Fruit fly (Drosophila melanogaster): ENCODE data around the gene ppan.

The ppan gene

DNA sequence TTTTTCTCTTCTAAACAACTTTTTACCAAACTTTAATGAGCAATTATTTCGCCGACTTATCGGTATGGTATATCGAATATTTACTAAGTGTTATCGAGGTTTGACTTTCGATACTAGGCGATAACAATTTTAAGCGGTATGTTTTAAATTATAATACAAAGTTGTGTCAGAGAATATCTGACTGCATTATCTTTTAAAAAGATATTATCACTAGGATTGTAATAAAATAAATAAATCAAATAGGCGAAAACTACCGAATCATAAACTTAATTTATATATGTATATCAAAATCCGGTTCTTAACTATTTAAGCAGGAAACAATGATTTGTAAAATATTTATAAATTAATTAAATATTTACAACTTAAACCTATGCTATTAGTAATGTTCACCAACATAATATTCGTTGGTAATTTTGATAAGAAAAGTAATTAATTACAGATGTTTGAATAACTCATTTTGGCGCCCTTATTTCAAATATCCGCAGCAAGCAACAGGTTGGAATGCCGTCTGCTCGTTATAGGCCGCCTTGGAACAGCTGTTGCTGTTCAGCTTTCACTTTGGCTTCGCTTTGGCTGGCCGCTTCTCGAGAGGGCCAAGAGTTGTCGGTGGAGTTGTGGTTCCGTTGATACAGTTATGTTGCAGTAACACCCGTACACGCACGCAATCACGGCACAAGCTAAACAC, 8.0 kb upstream of the ppan start, which contains the start of the genes Sec15 and rtet:
Sec15 (minus strand) TSS at position 66 of the 685 bp plus-strand sequence.
rtet (plus strand) TSS at position 540 of the 685 bp plus-strand sequence.
- no peak for TF ChIP-seq pan (optimal IDR thresholded peaks at IDR 0.05)

DNA sequence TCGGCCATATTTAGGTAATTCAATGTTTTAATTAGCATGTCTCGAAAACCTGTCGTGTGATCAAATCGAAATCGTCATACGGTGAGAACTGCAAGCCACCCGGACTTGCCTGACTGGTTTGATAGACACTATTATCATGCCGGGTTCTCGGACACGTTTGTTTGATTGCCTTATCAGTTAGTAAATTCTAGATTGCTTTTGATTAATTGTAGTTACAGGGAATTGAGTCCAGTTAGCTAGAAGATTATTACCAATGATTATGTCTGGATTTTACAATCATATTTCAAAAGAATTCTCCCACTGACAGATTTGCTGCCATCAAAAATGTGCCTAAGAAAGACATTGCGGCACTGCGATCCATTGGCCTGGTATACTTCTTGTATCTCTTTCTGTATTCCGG, 6.3 kb upstream of the ppan start:
- TF ChIP-seq psq (optimal IDR thresholded peaks at IDR 0.05) (no peak), Dll (optimal IDR thresholded peaks at IDR 0.05) (no peak), usp (GFP tag; optimal IDR thresholded peaks at IDR 0.05) (no peak), EcR (GFP tag; optimal IDR thresholded peaks at IDR 0.05) (no peak), pan (optimal IDR thresholded peaks at IDR 0.05) (no peak), CG8478 (optimal IDR thresholded peaks at IDR 0.05) (no peak)

DNA sequence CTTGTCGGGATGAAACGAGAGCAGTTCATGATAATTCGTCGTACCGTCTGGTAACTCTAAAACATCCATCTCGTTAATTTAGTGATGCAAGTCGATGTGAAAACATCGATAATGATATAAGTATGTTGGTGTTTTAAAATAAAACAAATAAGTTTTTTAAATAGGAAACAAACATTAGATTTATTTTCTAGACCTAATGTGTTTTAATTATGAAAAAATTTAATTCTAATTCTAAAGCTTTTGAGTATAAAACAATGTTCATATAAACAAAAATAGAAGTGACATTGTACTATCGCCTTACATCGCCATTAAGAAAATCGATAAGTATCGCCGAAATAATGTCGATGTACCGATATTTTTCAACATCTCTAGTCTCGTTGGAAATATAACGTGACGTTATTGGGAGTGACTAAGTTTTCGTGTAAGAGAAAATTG, 5.0 kb upstream of the ppan start, which contains the start of gene Rab11:
Rab11 (plus strand) TSS at position 363 of the 435 bp plus-strand sequence.
- TF ChIP-seq Dll (optimal IDR thresholded peaks at IDR 0.05) (no peak), usp (GFP tag; optimal IDR thresholded peaks at IDR 0.05) (no peak), pan (optimal IDR thresholded peaks at IDR 0.05) (no peak), CG8478 (optimal IDR thresholded peaks at IDR 0.05) (no peak), EcR (GFP tag; optimal IDR thresholded peaks at IDR 0.05) (no peak), psq (optimal IDR thresholded peaks at IDR 0.05) (no peak)

DNA sequence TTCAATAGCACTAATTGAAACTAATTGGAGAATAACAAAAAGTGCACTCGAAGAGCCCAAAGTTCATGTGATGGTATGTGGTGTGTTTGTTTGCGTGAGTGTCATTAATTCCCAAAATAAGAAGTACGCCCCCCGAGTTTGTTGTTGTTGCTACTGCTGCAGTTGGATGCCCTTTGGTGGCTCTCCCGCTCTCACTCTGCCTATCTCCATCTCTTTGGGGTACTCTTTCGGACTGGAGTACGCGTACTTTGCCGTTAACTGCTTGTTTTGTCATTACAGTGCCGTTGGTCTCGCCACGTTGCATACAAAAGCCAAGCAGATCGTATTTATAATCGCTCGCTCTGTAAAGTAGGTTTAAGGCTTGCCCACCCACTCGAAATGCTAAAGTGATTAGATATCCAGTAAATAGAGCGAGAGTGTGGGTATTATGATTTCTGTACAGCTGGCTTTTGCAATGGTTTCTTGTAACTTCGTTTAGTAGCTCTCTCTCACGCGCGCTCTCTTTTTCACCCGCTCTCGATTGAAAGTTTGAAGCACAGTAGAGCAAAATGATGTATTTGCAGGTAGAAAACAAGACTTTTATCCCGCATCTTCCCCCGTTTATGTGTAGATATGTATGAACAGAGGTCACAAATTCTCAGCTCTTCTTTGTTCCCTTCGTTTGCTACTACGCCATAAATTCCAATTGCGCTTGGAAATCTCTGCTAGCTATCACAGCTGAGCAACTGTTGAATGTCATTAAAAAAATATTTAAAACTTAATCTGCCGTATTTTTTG, 3.9 kb upstream of the ppan start:
- TF ChIP-seq usp (GFP tag; optimal IDR thresholded peaks at IDR 0.05) (no peak), psq (optimal IDR thresholded peaks at IDR 0.05) (no peak), CG8478 (optimal IDR thresholded peaks at IDR 0.05) (no peak), pan (optimal IDR thresholded peaks at IDR 0.05) (no peak), Dll (optimal IDR thresholded peaks at IDR 0.05) (no peak), EcR (GFP tag; optimal IDR thresholded peaks at IDR 0.05) (no peak)

DNA sequence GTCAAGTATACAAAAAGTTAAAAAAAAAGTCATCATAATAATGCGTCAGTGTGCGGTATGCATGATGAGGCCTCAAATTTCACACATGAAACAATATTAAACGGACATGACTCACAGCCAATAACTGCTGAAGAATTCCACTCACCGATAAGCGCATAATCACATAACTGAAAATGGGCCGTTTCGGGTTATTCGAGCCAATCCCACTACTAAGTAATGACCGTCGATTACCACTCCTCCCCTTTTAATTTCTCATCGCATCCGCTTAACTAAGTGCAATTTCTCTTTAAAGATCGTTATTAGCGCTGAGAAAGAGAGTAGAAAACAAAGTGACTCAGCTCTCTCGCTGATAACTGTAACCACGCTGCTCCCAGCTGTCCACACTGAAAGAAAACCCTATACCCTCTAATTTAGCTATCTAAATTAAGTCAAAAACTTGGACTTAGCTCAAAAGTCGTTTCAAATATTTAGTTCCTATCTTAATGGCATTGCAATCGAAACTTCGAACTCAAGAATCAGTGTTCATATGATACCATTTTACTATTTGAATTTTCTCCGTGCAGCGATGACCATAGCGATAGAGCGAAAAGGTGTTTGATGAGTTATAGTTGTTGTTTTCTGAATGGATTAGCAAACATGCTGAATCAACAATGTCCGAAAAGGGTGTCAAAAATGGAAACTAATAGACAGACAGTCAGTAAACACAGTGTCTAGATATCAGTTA, 3.1 kb upstream of the ppan start:
- TF ChIP-seq usp (GFP tag; optimal IDR thresholded peaks at IDR 0.05) (no peak), CG8478 (optimal IDR thresholded peaks at IDR 0.05) (no peak), pan (optimal IDR thresholded peaks at IDR 0.05) (no peak), EcR (GFP tag; optimal IDR thresholded peaks at IDR 0.05) (no peak), Dll (optimal IDR thresholded peaks at IDR 0.05) (no peak), psq (optimal IDR thresholded peaks at IDR 0.05) (no peak)

DNA sequence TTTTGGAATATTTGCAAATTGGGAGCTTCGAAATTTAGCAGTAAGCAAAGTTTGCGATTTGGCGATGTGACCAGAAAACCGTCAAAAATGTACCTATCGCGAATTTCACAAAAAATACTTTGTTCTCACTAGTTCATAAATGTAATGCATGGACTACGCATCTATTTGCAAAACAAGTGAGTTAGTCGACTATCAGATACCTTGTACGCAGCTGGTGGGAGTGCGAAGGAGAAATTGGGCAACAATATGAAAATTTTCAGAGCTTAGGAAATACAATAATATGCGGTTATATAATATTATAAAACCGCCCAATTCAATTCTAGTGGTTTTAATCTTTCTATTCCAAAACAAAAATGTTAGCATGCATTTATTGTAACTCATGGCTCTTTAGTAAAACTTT, 2.7 kb downstream of the ppan start, which contains the start of gene Bdbt:
Bdbt (minus strand) TSS at position 73 of the 400 bp plus-strand sequence.
- no peak for TF ChIP-seq psq (optimal IDR thresholded peaks at IDR 0.05)
- TF ChIP-seq usp (GFP tag; optimal IDR thresholded peaks at IDR 0.05), result no peak
- no peak for TF ChIP-seq pan (optimal IDR thresholded peaks at IDR 0.05)
- no peak for TF ChIP-seq Dll (optimal IDR thresholded peaks at IDR 0.05)
- TF ChIP-seq CG8478 (optimal IDR thresholded peaks at IDR 0.05), result no peak
- no peak for TF ChIP-seq EcR (GFP tag; optimal IDR thresholded peaks at IDR 0.05)

DNA sequence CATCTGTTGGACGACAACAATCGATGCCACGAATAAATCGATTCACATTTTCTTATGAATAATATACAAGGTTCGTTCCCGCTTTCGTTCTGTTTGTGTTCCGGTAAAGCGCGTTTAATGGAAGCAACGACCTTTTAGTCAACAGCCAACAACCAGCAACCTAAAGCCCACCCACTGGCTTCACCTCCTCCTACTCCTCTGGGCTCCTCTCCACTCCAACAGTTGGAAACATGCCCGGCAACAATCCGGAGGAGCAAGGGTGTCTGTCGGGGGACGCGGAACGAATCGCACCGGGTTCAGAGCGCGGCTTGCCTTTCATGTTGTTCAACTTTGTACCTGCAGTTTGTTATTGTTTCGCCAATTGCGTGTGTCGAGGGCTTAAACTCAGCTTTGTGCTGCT, 8.2 kb downstream of the ppan start:
- TF ChIP-seq EcR (GFP tag; optimal IDR thresholded peaks at IDR 0.05) (no peak), Dll (optimal IDR thresholded peaks at IDR 0.05) (no peak), psq (optimal IDR thresholded peaks at IDR 0.05) (no peak), pan (optimal IDR thresholded peaks at IDR 0.05) (no peak), CG8478 (optimal IDR thresholded peaks at IDR 0.05) (no peak), usp (GFP tag; optimal IDR thresholded peaks at IDR 0.05) (no peak)

DNA sequence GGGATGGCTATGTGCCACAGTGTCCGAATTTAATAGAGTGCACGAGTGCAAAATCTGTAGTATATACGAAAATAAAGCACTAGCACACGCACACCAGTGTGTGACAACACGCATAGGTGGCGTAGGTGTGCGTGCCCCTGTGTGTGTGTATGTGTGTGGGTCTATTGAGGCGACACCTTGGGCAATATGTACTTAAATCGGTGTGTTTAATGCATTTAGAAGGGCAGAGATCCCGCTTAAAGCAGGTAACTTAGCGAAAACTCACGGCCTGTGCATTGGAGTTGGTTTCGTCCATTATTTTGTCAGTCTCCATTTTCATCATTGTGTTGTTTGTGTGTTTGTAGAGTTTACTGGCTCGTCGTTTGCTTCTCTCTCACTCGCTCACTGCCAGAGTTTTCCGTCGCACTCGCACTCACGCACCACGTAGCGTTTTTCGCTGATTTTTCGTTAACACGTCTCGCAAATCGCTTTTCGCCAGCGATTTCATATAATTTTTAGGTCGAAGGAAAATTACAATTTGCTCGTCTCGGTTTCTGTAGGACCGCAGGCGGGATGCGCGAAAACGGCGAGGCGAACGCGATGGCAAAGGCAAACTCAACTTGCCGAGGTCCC, 10.7 kb downstream of the ppan start:
- no peak for TF ChIP-seq usp (GFP tag; optimal IDR thresholded peaks at IDR 0.05)
- TF ChIP-seq CG8478 (optimal IDR thresholded peaks at IDR 0.05), result peak; percentile 73

DNA sequence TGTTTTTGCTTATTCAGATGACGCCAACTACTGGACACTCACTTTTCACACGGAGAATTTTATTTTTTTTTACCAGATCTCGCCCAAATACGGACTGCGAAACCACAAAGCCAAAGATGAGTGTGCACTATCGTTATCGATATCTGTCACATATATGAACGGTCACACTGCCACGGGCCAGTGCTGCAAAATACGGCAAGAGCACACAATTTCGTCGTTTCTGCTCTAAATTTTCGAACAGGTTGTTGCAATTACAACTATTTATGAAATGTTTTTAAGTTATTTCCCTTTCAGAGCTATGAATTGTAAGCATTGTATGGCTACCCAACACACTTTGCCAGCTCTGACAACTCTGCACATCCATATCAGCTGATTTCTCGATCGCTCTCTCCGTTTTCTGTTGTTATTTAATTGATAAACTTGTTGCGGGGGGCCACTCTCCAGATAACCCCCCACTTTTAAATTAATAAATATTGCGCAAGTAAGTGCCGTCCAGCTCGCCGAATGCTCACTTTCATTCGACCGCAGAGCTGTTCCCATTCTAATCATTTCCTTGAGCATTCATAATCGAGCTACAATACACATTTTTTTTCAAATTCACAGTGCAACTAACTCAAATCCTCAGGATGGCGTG, 11.4 kb downstream of the ppan start, which contains the start of the genes slmb and CG5793:
slmb (minus strand) TSS at position 134 of the 634 bp plus-strand sequence.
CG5793 (plus strand) TSS at position 222 of the 634 bp plus-strand sequence.
- TF ChIP-seq EcR (GFP tag; optimal IDR thresholded peaks at IDR 0.05), result no peak
- no peak for TF ChIP-seq psq (optimal IDR thresholded peaks at IDR 0.05)
- TF ChIP-seq usp (GFP tag; optimal IDR thresholded peaks at IDR 0.05), result no peak
- no peak for TF ChIP-seq CG8478 (optimal IDR thresholded peaks at IDR 0.05)
- TF ChIP-seq pan (optimal IDR thresholded peaks at IDR 0.05), result no peak
- TF ChIP-seq Dll (optimal IDR thresholded peaks at IDR 0.05), result no peak

DNA sequence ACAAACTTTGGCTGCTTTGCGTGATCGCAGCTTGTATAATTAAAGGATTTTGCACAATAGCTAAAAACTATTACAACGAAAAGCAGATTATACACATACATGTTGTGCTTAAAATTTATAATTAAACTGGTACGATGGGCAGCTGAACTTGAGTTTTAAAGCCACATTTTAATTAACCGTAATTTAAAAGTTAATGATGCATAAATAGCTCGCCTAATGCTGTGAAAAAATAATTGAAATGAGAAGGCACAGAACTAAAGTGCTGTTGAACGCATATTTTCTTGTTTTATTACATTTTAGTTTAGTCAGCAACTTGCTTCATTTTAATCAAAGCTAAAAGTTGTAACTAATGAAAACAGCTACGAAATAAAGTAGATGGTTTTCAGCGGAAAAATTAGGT, 13.6 kb downstream of the ppan start, which contains the start of gene Obp93a:
Obp93a (minus strand) TSS at position 101 of the 400 bp plus-strand sequence.
- TF ChIP-seq pan (optimal IDR thresholded peaks at IDR 0.05) (no peak), EcR (GFP tag; optimal IDR thresholded peaks at IDR 0.05) (no peak), usp (GFP tag; optimal IDR thresholded peaks at IDR 0.05) (no peak), CG8478 (optimal IDR thresholded peaks at IDR 0.05) (no peak), Dll (optimal IDR thresholded peaks at IDR 0.05) (no peak)

DNA sequence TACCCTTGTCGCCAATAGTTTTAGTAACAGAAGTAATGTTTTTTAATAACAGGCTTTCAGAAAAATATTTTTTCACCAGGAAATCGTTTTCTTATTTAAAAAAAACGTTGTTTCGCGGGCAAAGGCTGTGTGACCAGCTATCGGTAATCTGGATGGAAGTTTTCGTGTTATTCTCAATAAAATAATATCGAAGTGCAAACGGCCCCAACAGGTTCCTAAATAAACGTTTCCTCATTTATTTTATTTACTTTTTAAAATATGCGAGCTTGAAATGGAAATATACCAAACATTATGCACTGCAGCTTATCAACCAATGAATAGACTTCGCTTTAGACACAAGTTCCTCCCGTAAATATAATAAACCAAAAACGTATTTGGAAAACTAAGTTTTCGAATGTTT, 14.0 kb downstream of the ppan start, which contains the start of gene Ice2:
Ice2 (plus strand) TSS at position 167 of the 400 bp plus-strand sequence.
- no peak for TF ChIP-seq EcR (GFP tag; optimal IDR thresholded peaks at IDR 0.05)
- TF ChIP-seq usp (GFP tag; optimal IDR thresholded peaks at IDR 0.05), result no peak
- no peak for TF ChIP-seq Dll (optimal IDR thresholded peaks at IDR 0.05)

All from whole organism.